Worm (Caenorhabditis elegans): ENCODE measurements around the gene ZK218.7.

DNA sequence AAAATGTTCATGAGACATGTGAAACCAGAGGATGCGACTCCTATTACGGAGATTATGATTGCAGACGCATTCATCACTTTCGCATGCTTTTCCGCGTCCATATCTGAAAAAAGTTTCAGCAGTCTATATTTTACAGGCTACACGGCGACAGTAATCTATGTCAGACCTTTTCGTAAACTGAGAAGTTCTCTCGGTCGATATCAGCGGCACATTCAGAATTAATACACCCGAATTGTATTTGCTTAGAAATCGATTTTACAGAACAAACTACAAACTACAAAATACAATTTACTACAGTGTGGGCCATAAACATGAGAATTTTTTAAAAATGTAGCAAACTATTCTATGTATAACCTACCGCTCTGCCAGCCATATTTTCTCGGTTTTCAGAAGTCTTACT lies 34.0 kb upstream of the ZK218.7 start, which contains the start of gene srbc-14:
- no peak for TF ChIP-seq ama-1 (optimal IDR thresholded peaks at IDR 0.05)
- TF ChIP-seq scrt-1 (GFP tag; IDR thresholded peaks at IDR 0.05) = no peak
- TF ChIP-seq tra-4 (tag; optimal IDR thresholded peaks at IDR 0.05) = no peak
- no peak for TF ChIP-seq tbx-11 (GFP tag; IDR thresholded peaks at IDR 0.05)
- TF ChIP-seq B0310.2 (tag; optimal IDR thresholded peaks at IDR 0.05) = no peak
- TF ChIP-seq ceh-13 (GFP tag; optimal IDR thresholded peaks at IDR 0.05) = no peak
- TF ChIP-seq hmg-4 (GFP tag; optimal IDR thresholded peaks at IDR 0.05) = no peak
- TF ChIP-seq tbx-37 (GFP tag; conservative IDR thresholded peaks at IDR 0.05) = no peak
- no peak for TF ChIP-seq flt-1 (GFP tag; IDR thresholded peaks at IDR 0.05)
- no peak for TF ChIP-seq aly-1 (tag; optimal IDR thresholded peaks at IDR 0.05)
